Fruit fly (Drosophila melanogaster) whole organism, embryonic: Measurements from ENCODE around the gene vir-1.
A peak's percentile ranks its signal among the peaks of the same experiment; 100 is the strongest.

Source experiments
- B-H1 ChIP-seq: fragments of 200-800 bp; sonication (Bioruptor generic); IDR thresholded peaks from 3 replicates; pipeline ENCODE4 v1.3.6; 2022; ENCODE audit warnings: missing biosample characterization, missing genetic modification characterization
- BtbVII ChIP-seq: fragments of 200-800 bp; sonication (Bioruptor generic); optimal IDR thresholded peaks from 3 replicates; lab custom pipeline; 2017; ENCODE audit warnings: missing biosample characterization, mild to moderate bottlenecking, missing genetic modification characterization
- CG1024 ChIP-seq: fragments of 200-800 bp; sonication (Bioruptor generic); IDR thresholded peaks from 2 replicates; pipeline ENCODE4 v1.3.6; 2022; ENCODE audit warnings: missing biosample characterization, missing genetic modification characterization
- CG10543 ChIP-seq: fragments of 200-800 bp; sonication (Bioruptor generic); optimal IDR thresholded peaks from 3 replicates; lab custom pipeline; 2017; ENCODE audit warnings: missing biosample characterization, mild to moderate bottlenecking, missing genetic modification characterization, moderate library complexity
- CG10959 ChIP-seq: fragments of 200-800 bp; sonication (Bioruptor generic); IDR thresholded peaks from 2 replicates; pipeline ENCODE4 v1.3.6; 2022; ENCODE audit warnings: missing biosample characterization, missing genetic modification characterization
- CG11085 ChIP-seq: fragments of 200-800 bp; sonication (Bioruptor generic); IDR thresholded peaks from 2 replicates; pipeline ENCODE4 v1.3.6; 2022; ENCODE audit warnings: missing biosample characterization, missing genetic modification characterization
- CG12071 ChIP-seq: fragments of 200-800 bp; sonication (Bioruptor generic); optimal IDR thresholded peaks from 3 replicates; lab custom pipeline; 2018; ENCODE audit warnings: missing biosample characterization, mild to moderate bottlenecking, missing genetic modification characterization
- CG12769 ChIP-seq: fragments of 200-800 bp; sonication (Bioruptor generic); optimal IDR thresholded peaks from 2 replicates; lab custom pipeline; 2019; ENCODE audit warnings: missing biosample characterization, mild to moderate bottlenecking, missing genetic modification characterization, moderate library complexity
- CG14014 ChIP-seq: fragments of 200-800 bp; sonication (Bioruptor generic); IDR thresholded peaks from 2 replicates; pipeline ENCODE4 v1.3.6; 2022; ENCODE audit warnings: missing biosample characterization, missing genetic modification characterization
- CG14441 ChIP-seq: fragments of 200-800 bp; sonication (Bioruptor generic); IDR thresholded peaks from 2 replicates; pipeline ENCODE4 v1.3.6; 2022; ENCODE audit warnings: missing biosample characterization, missing genetic modification characterization
- CG15479 ChIP-seq: fragments of 200-800 bp; sonication (Bioruptor generic); optimal IDR thresholded peaks from 3 replicates; lab custom pipeline; 2019; ENCODE audit warnings: missing biosample characterization, mild to moderate bottlenecking, missing genetic modification characterization, moderate library complexity
- CG16813 ChIP-seq: fragments of 200-800 bp; sonication (Bioruptor generic); IDR thresholded peaks from 3 replicates; pipeline ENCODE4 v1.3.6; 2022; ENCODE audit warnings: missing biosample characterization, missing genetic modification characterization; ENCODE audit not compliant: partially characterized antibody
- CG17328 ChIP-seq: fragments of 200-800 bp; sonication (Bioruptor generic); IDR thresholded peaks from 2 replicates; pipeline ENCODE4 v1.3.6; 2022; ENCODE audit warnings: missing biosample characterization, missing genetic modification characterization
- CG18599 ChIP-seq: fragments of 200-800 bp; sonication (Bioruptor generic); optimal IDR thresholded peaks from 3 replicates; lab custom pipeline; 2017; ENCODE audit warnings: missing biosample characterization, missing genetic modification characterization, mild to moderate bottlenecking, moderate library complexity, missing genetic modification reagents
- CG2678 ChIP-seq: fragments of 200-800 bp; sonication (Bioruptor generic); optimal IDR thresholded peaks from 3 replicates; lab custom pipeline; 2019; ENCODE audit warnings: missing biosample characterization, mild to moderate bottlenecking, missing genetic modification characterization, moderate library complexity
- CG34224 ChIP-seq: fragments of 200-800 bp; sonication (Bioruptor generic); IDR thresholded peaks from 3 replicates; pipeline ENCODE4 v1.3.6; 2022; ENCODE audit warnings: missing biosample characterization, missing genetic modification characterization; ENCODE audit not compliant: partially characterized antibody
- CG4328 ChIP-seq: fragments of 200-800 bp; sonication (Bioruptor generic); optimal IDR thresholded peaks from 3 replicates; lab custom pipeline; 2017; ENCODE audit warnings: missing biosample characterization, missing genetic modification reagents, missing genetic modification characterization
- CG6854 ChIP-seq: fragments of 200-800 bp; sonication (Bioruptor generic); optimal IDR thresholded peaks from 3 replicates; lab custom pipeline; 2017; ENCODE audit warnings: missing biosample characterization, mild to moderate bottlenecking, missing genetic modification characterization
- CG7987 ChIP-seq: fragments of 200-800 bp; sonication (Bioruptor generic); optimal IDR thresholded peaks from 2 replicates; lab custom pipeline; 2018; ENCODE audit warnings: missing biosample characterization, mild to moderate bottlenecking, missing genetic modification characterization, moderate library complexity
- D19A ChIP-seq: fragments of 200-800 bp; optimal IDR thresholded peaks from 3 replicates; lab custom pipeline; 2019; ENCODE audit warnings: missing biosample characterization, mild to moderate bottlenecking, missing genetic modification characterization, moderate library complexity
- Deaf1 ChIP-seq: fragments of 200-800 bp; optimal IDR thresholded peaks from 3 replicates; lab custom pipeline; 2019; ENCODE audit warnings: missing biosample characterization, mild to moderate bottlenecking, missing genetic modification characterization, moderate library complexity
- Dek ChIP-seq: fragments of 200-800 bp; sonication (Bioruptor generic); optimal IDR thresholded peaks from 3 replicates; lab custom pipeline; 2019; ENCODE audit warnings: missing biosample characterization, mild to moderate bottlenecking, missing genetic modification characterization, moderate library complexity
- HLH4C ChIP-seq: fragments of 200-800 bp; sonication (Bioruptor generic); IDR thresholded peaks from 3 replicates; pipeline ENCODE4 v1.3.6; 2022; ENCODE audit warnings: missing biosample characterization, missing genetic modification characterization; ENCODE audit not compliant: partially characterized antibody
- Hmr ChIP-seq: fragments of 200-800 bp; sonication (Bioruptor generic); optimal IDR thresholded peaks from 3 replicates; lab custom pipeline; 2017; ENCODE audit warnings: mild to moderate bottlenecking, missing biosample characterization, missing genetic modification reagents, missing genetic modification characterization
- Med ChIP-seq: fragments of 200-800 bp; sonication (Bioruptor generic); peaks from one replicate; lab custom pipeline; 2016; ENCODE audit warnings: missing biosample characterization, missing genetic modification characterization, mild to moderate bottlenecking, inconsistent platforms, moderate library complexity
- Meics ChIP-seq: fragments of 200-800 bp; sonication (Bioruptor generic); optimal IDR thresholded peaks from 2 replicates; lab custom pipeline; 2017; ENCODE audit warnings: missing biosample characterization, mild to moderate bottlenecking, missing genetic modification characterization
- Myb ChIP-seq: fragments of 200-800 bp; sonication (Bioruptor generic); optimal IDR thresholded peaks from 2 replicates; lab custom pipeline; 2016; ENCODE audit warnings: missing biosample characterization, missing genetic modification characterization
- Pdp1 ChIP-seq, 2 experiments: fragments of 200-800 bp; sonication (Bioruptor generic); optimal IDR thresholded peaks; 3 replicates each; lab custom pipeline; 2016; ENCODE audit warnings: missing biosample characterization in 2 of 2, missing genetic modification characterization in 2 of 2, mild to moderate bottlenecking in 1 of 2, moderate library complexity in 1 of 2
- Ptx1 ChIP-seq: fragments of 200-800 bp; sonication (Bioruptor generic); IDR thresholded peaks from 2 replicates; pipeline ENCODE4 v1.3.6; 2022; ENCODE audit warnings: missing biosample characterization, missing genetic modification characterization
- Rx ChIP-seq: fragments of 200-800 bp; sonication (Bioruptor generic); IDR thresholded peaks from 2 replicates; pipeline ENCODE4 v1.3.6; 2022; ENCODE audit warnings: missing biosample characterization, missing genetic modification characterization
- aop ChIP-seq: fragments of 200-800 bp; sonication (Bioruptor generic); IDR thresholded peaks from 2 replicates; pipeline ENCODE4 v1.3.6; 2022; ENCODE audit warnings: missing biosample characterization, missing genetic modification characterization
- da ChIP-seq: fragments of 200-800 bp; sonication (Bioruptor generic); optimal IDR thresholded peaks from 2 replicates; lab custom pipeline; 2016; ENCODE audit warnings: missing biosample characterization, missing genetic modification characterization
- fd102C ChIP-seq: fragments of 200-800 bp; sonication (Bioruptor generic); optimal IDR thresholded peaks from 2 replicates; lab custom pipeline; 2018; ENCODE audit warnings: missing biosample characterization, mild to moderate bottlenecking, missing genetic modification characterization, moderate library complexity
- fd64A ChIP-seq: fragments of 200-800 bp; sonication (Bioruptor generic); optimal IDR thresholded peaks from 3 replicates; lab custom pipeline; 2018; ENCODE audit warnings: missing biosample characterization, mild to moderate bottlenecking, missing genetic modification characterization
- gcm2 ChIP-seq: fragments of 200-800 bp; sonication (Bioruptor generic); optimal IDR thresholded peaks from 2 replicates; lab custom pipeline; 2016; ENCODE audit warnings: missing biosample characterization, missing genetic modification characterization
- hth ChIP-seq: fragments of >200 bp; optimal IDR thresholded peaks from 2 replicates; lab custom pipeline; 2017; ENCODE audit warnings: inconsistent platforms
- inv ChIP-seq: fragments of 200-800 bp; sonication (Bioruptor generic); IDR thresholded peaks from 2 replicates; pipeline ENCODE4 v1.3.6; 2022; ENCODE audit warnings: missing biosample characterization, missing genetic modification characterization; ENCODE audit not compliant: partially characterized antibody
- lab ChIP-seq: fragments of 200-800 bp; sonication (Bioruptor generic); optimal IDR thresholded peaks from 3 replicates; lab custom pipeline; 2017; ENCODE audit warnings: missing biosample characterization, missing genetic modification characterization, mild to moderate bottlenecking, moderate library complexity, missing genetic modification reagents
- luna ChIP-seq: fragments of 200-800 bp; sonication (Bioruptor generic); optimal IDR thresholded peaks from 2 replicates; lab custom pipeline; 2016; ENCODE audit warnings: missing biosample characterization, missing genetic modification characterization
- pan ChIP-seq, 4 experiments: fragments of >200 bp in 3 of 4; fragments of 200-800 bp in 1 of 4; sonication (Bioruptor generic) in 1 of 4; optimal IDR thresholded peaks in 3 of 4; IDR thresholded peaks in 1 of 4; 2 replicates each; pipeline versions ENCODE4 v1.3.6 to Lab custom; 2017 to 2022; ENCODE audit warnings: missing biosample characterization in 2 of 4, missing genetic modification characterization in 2 of 4, mixed read lengths in 1 of 4
- pho ChIP-seq: fragments of 200-800 bp; sonication (Bioruptor generic); optimal IDR thresholded peaks from 2 replicates; lab custom pipeline; 2016; ENCODE audit warnings: missing biosample characterization, missing genetic modification characterization
- psq ChIP-seq: fragments of 200-800 bp; sonication (Bioruptor generic); optimal IDR thresholded peaks from 2 replicates; lab custom pipeline; 2017; ENCODE audit warnings: missing biosample characterization, missing genetic modification characterization
- sens-2 ChIP-seq: fragments of 200-800 bp; sonication (Bioruptor generic); IDR thresholded peaks from 2 replicates; pipeline ENCODE4 v1.3.6; 2022; ENCODE audit warnings: missing biosample characterization, missing genetic modification characterization
- shn ChIP-seq: fragments of 200-800 bp; sonication (Bioruptor generic); optimal IDR thresholded peaks from 3 replicates; lab custom pipeline; 2016; ENCODE audit warnings: missing biosample characterization, missing genetic modification characterization
- slbo ChIP-seq: fragments of 200-800 bp; sonication (Bioruptor generic); IDR thresholded peaks from 2 replicates; pipeline ENCODE4 v1.3.6; 2022; ENCODE audit warnings: missing biosample characterization, missing genetic modification characterization
- so ChIP-seq: fragments of 200-800 bp; sonication (Bioruptor generic); IDR thresholded peaks from 3 replicates; pipeline ENCODE4 v1.3.6; 2022; ENCODE audit warnings: missing biosample characterization, missing genetic modification characterization
- sug ChIP-seq: fragments of 200-800 bp; optimal IDR thresholded peaks from 2 replicates; lab custom pipeline; 2019; ENCODE audit warnings: missing biosample characterization, mild to moderate bottlenecking, missing genetic modification characterization, moderate library complexity
- unc-4 ChIP-seq: fragments of 200-800 bp; sonication (Bioruptor generic); IDR thresholded peaks from 2 replicates; pipeline ENCODE4 v1.3.6; 2022; ENCODE audit warnings: missing biosample characterization, missing genetic modification characterization; ENCODE audit not compliant: partially characterized antibody
- vnd ChIP-seq: fragments of 200-800 bp; sonication (Bioruptor generic); IDR thresholded peaks from 3 replicates; pipeline ENCODE4 v1.3.6; 2022; ENCODE audit warnings: missing biosample characterization, missing genetic modification characterization; ENCODE audit not compliant: partially characterized antibody
- zfh2 ChIP-seq: fragments of 200-800 bp; sonication (Bioruptor generic); optimal IDR thresholded peaks from 2 replicates; lab custom pipeline; 2016; ENCODE audit warnings: missing biosample characterization, missing genetic modification characterization

The vir-1 gene

dm6 chr2L:12468813-12469212 lies 45.6 kb upstream of the vir-1 start (continued):
- TF ChIP-seq CG12071 = no peak
- no peak for TF ChIP-seq hth (lab: Kevin White, UChicago)
- TF ChIP-seq CG7987 (GFP tag; lab: Kevin White, UChicago) = no peak
- no peak for TF ChIP-seq CG4328 (GFP tag; lab: Kevin White, UChicago)
- peak; percentile 48 for TF ChIP-seq Hmr (GFP tag; lab: Kevin White, UChicago)
- no peak for TF ChIP-seq da (GFP tag; lab: Kevin White, UChicago)
- 0 out of 2 replicates have a peak, but pooled peaks have one; percentile 4 for TF ChIP-seq CG14014
- no peak for TF ChIP-seq CG6854 (GFP tag; lab: Kevin White, UChicago)
- no peak for TF ChIP-seq unc-4 (GFP tag; lab: Robert Waterston, UW)
- TF ChIP-seq vnd (GFP tag; lab: Robert Waterston, UW) = no peak
- no peak for TF ChIP-seq gcm2 (GFP tag; lab: Kevin White, UChicago)
- 0 out of 2 replicates have a peak, but pooled peaks have one; percentile 3 for TF ChIP-seq slbo (GFP tag; lab: Robert Waterston, UW)
- no peak for TF ChIP-seq CG14441
- TF ChIP-seq pan (optimal IDR thresholded peaks at IDR 0.05; lab: Kevin White, UChicago) = no peak
- peak in 1 of 2 experiments; percentile 13 for TF ChIP-seq pan (GFP tag; optimal IDR thresholded peaks at IDR 0.05 in 1 of 2, IDR thresholded peaks at IDR 0.05 in 1 of 2)
- no peak for TF ChIP-seq fd102C
- peak; percentile 49 for TF ChIP-seq CG18599 (GFP tag; lab: Kevin White, UChicago)
- no peak for TF ChIP-seq CG1024
- no peak for TF ChIP-seq Deaf1 (tag; lab: Kevin White, UChicago)
- no peak for TF ChIP-seq CG15479 (GFP tag; lab: Kevin White, UChicago)
- no peak for TF ChIP-seq Meics (GFP tag; lab: Kevin White, UChicago)
- no peak for TF ChIP-seq CG16813 (GFP tag; lab: Robert Waterston, UW)
- peak; percentile 13 for TF ChIP-seq Med (GFP tag; lab: Kevin White, UChicago)
- TF ChIP-seq sug (tag; lab: Kevin White, UChicago) = peak; percentile 50
- TF ChIP-seq so = peak; percentile 55; the same call in 1 of the 3 replicates
- TF ChIP-seq CG10543 (GFP tag; lab: Kevin White, UChicago) = peak; percentile 3
- no peak for TF ChIP-seq D19A (tag; lab: Kevin White, UChicago)
- no peak for TF ChIP-seq inv (GFP tag; lab: Robert Waterston, UW)
- peak; percentile 65 for TF ChIP-seq CG12769 (tag; lab: Kevin White, UChicago)
- no peak for TF ChIP-seq Ptx1 (GFP tag; lab: Robert Waterston, UW)
- no peak for TF ChIP-seq luna
- no peak for TF ChIP-seq aop
- TF ChIP-seq CG10959 (GFP tag; lab: Robert Waterston, UW) = no peak
- TF ChIP-seq B-H1 (GFP tag; lab: Robert Waterston, UW) = no peak
- TF ChIP-seq lab = peak; percentile 43
- no peak for TF ChIP-seq Myb
- no peak for TF ChIP-seq CG34224 (GFP tag; lab: Robert Waterston, UW)
- no peak for TF ChIP-seq pho (GFP tag; lab: Kevin White, UChicago)
- TF ChIP-seq sens-2 = no peak
- TF ChIP-seq CG17328 (GFP tag; lab: Robert Waterston, UW) = no peak
- no peak for TF ChIP-seq psq (GFP tag; lab: Kevin White, UChicago)
- TF ChIP-seq BtbVII (GFP tag; lab: Kevin White, UChicago) = no peak
- no peak for TF ChIP-seq CG11085 (GFP tag; lab: Robert Waterston, UW)
- TF ChIP-seq Dek (tag; lab: Kevin White, UChicago) = peak; percentile 29
- no peak for TF ChIP-seq zfh2
- peak; percentile 25 for TF ChIP-seq CG2678 (tag; lab: Kevin White, UChicago)
- no peak for TF ChIP-seq shn
- no peak for TF ChIP-seq fd64A (GFP tag; lab: Kevin White, UChicago)
- TF ChIP-seq HLH4C (GFP tag; lab: Robert Waterston, UW) = no peak
- peak in 1 of 2 experiments; percentile 7 for TF ChIP-seq Pdp1 (GFP tag; optimal IDR thresholded peaks at IDR 0.05; lab: Kevin White, UChicago)
- TF ChIP-seq Rx (GFP tag; lab: Robert Waterston, UW) = no peak
